Worm (Caenorhabditis elegans) whole organism, L4 larva: Measurements from ENCODE around the gene mak-1.

Experiments
- ZK546.5 ChIP-seq, 2 experiments: sonication (generic microtip); optimal IDR thresholded peaks; 2 replicates each; lab custom pipeline; 2017; ENCODE audit warnings: missing biosample characterization in 2 of 2, missing genetic modification characterization in 2 of 2
- aly-2 ChIP-seq: sonication (generic microtip); optimal IDR thresholded peaks from 2 replicates; lab custom pipeline; 2018; ENCODE audit warnings: missing biosample characterization, missing genetic modification characterization
- cey-2 ChIP-seq: sonication (generic microtip); optimal IDR thresholded peaks from 3 replicates; lab custom pipeline; 2017; ENCODE audit warnings: missing genetic modification characterization, mild to moderate bottlenecking, missing compliant biosample characterization, antibody characterized with exemption, borderline replicate concordance; ENCODE audit not compliant: insufficient read depth
- egl-27 ChIP-seq: sonication (generic microtip); optimal IDR thresholded peaks from 3 replicates; lab custom pipeline; 2017; ENCODE audit warnings: missing biosample characterization, missing genetic modification reagents, missing genetic modification characterization
- fkh-10 ChIP-seq: fragments of 150-350 bp; optimal IDR thresholded peaks from 2 replicates; lab custom pipeline; 2014; ENCODE audit warnings: missing biosample characterization, missing genetic modification reagents, missing genetic modification characterization
- lin-13 ChIP-seq: fragments of 150-350 bp; optimal IDR thresholded peaks from 2 replicates; lab custom pipeline; 2014; ENCODE audit warnings: missing biosample characterization, missing genetic modification reagents, missing genetic modification characterization
- mdl-1 ChIP-seq, 2 experiments: fragments of 150-350 bp in 1 of 2; sonication (generic microtip) in 1 of 2; optimal IDR thresholded peaks; 2 replicates each; lab custom pipeline; 2014 to 2017; ENCODE audit warnings: missing biosample characterization in 2 of 2, missing genetic modification characterization in 2 of 2
- pha-4 ChIP-seq, 2 experiments: fragments of 150-350 bp in 1 of 2; fragments of 200-800 bp in 1 of 2; sonication (Bioruptor generic) in 1 of 2; IDR thresholded peaks in 1 of 2; optimal IDR thresholded peaks in 1 of 2; 2 replicates each; pipeline versions ENCODE4 v1.3.6 to Lab custom; 2014 to 2022; ENCODE audit warnings: missing genetic modification characterization in 2 of 2, missing genetic modification reagents in 2 of 2, missing biosample characterization in 1 of 2, missing compliant biosample characterization in 1 of 2
- ztf-11 ChIP-seq: fragments of 150-350 bp; optimal IDR thresholded peaks from 2 replicates; lab custom pipeline; 2014; ENCODE audit warnings: missing biosample characterization, missing genetic modification characterization
- ztf-7 ChIP-seq: fragments of 150-350 bp; optimal IDR thresholded peaks from 2 replicates; lab custom pipeline; 2014; ENCODE audit warnings: missing biosample characterization, missing genetic modification characterization

- TF ChIP-seq pha-4 (GFP tag; IDR thresholded peaks at IDR 0.05; lab: Robert Waterston, UW) (no peak), pha-4 (tag; optimal IDR thresholded peaks at IDR 0.05; lab: Kevin White, UChicago) (no peak), ztf-11 (tag; lab: Kevin White, UChicago) (no peak), lin-13 (GFP tag; lab: Kevin White, UChicago) (no peak), cey-2 (no peak), ztf-7 (tag; lab: Kevin White, UChicago) (no peak), fkh-10 (no peak), egl-27 (no peak), ZK546.5 (tag; optimal IDR thresholded peaks at IDR 0.05; lab: Kevin White, UChicago) (no peak), mdl-1 (tag; optimal IDR thresholded peaks at IDR 0.05; lab: Kevin White, UChicago) (no peak), aly-2 (tag; lab: Kevin White, UChicago) (no peak)
Observed at ce11 chrII:8695783-8696182, 48.1 kb upstream of the mak-1 start, which contains the start of gene C34C6.10.
